Worm (Caenorhabditis elegans): Measurements from ENCODE around the gene lgc-5.

ce11 chrIV:8382695-8383094 is 40.2 kb downstream of the lgc-5 start, which contains the start of gene D2096.9:
- TF ChIP-seq ama-1 (optimal IDR thresholded peaks at IDR 0.05) (no peak), tbx-11 (GFP tag; IDR thresholded peaks at IDR 0.05) (no peak), hmg-4 (GFP tag; optimal IDR thresholded peaks at IDR 0.05) (no peak), flt-1 (GFP tag; IDR thresholded peaks at IDR 0.05) (no peak), ceh-13 (GFP tag; optimal IDR thresholded peaks at IDR 0.05) (no peak), hmbx-1 (tag; optimal IDR thresholded peaks at IDR 0.05) (no peak)
